Worm (Caenorhabditis elegans) whole organism, L1 larva: Measurements from ENCODE around the gene C16A3.6.

Experiments used
- C04F5.9 ChIP-seq: sonication (generic microtip); optimal IDR thresholded peaks from 2 replicates; lab custom pipeline; 2016; ENCODE audit warnings: missing genetic modification characterization, missing compliant biosample characterization
- C16A3.4 ChIP-seq: fragments of 150-350 bp; optimal IDR thresholded peaks from 2 replicates; lab custom pipeline; 2014; ENCODE audit warnings: missing biosample characterization, missing genetic modification characterization
- C34B4.2 ChIP-seq: sonication (generic microtip); optimal IDR thresholded peaks from 2 replicates; lab custom pipeline; 2017; ENCODE audit warnings: mild to moderate bottlenecking, missing genetic modification characterization, missing compliant biosample characterization
- F16B12.6 ChIP-seq: fragments of 150-350 bp; optimal IDR thresholded peaks from 2 replicates; lab custom pipeline; 2014; ENCODE audit warnings: missing biosample characterization, missing genetic modification characterization
- Y116A8C.19 ChIP-seq: sonication (generic microtip); optimal IDR thresholded peaks from 2 replicates; lab custom pipeline; 2016; ENCODE audit warnings: missing compliant biosample characterization, missing genetic modification characterization, borderline replicate concordance
- aha-1 ChIP-seq: fragments of 150-350 bp; optimal IDR thresholded peaks from 2 replicates; lab custom pipeline; 2014; ENCODE audit warnings: missing biosample characterization, missing genetic modification characterization
- alr-1 ChIP-seq: fragments of 200-800 bp; sonication (Bioruptor generic); optimal IDR thresholded peaks from 2 replicates; lab custom pipeline; 2018; ENCODE audit warnings: borderline replicate concordance, mild to moderate bottlenecking, missing genetic modification characterization, missing compliant biosample characterization
- aly-2 ChIP-seq: fragments of 150-350 bp; optimal IDR thresholded peaks from 2 replicates; lab custom pipeline; 2014; ENCODE audit warnings: missing biosample characterization, missing genetic modification characterization
- ama-1 ChIP-seq: fragments of 150-350 bp; optimal IDR thresholded peaks from 2 replicates; lab custom pipeline; 2014
- blmp-1 ChIP-seq: fragments of 150-350 bp; optimal IDR thresholded peaks from 2 replicates; lab custom pipeline; 2014; ENCODE audit warnings: missing biosample characterization, missing genetic modification characterization
- ceh-8 ChIP-seq: fragments of 200-800 bp; sonication (Bioruptor generic); optimal IDR thresholded peaks from 2 replicates; lab custom pipeline; 2018; ENCODE audit warnings: mild to moderate bottlenecking, missing genetic modification characterization, moderate library complexity, missing compliant biosample characterization
- ceh-82 ChIP-seq, 3 experiments: fragments of 150-350 bp in 1 of 3; sonication (generic microtip) in 2 of 3; optimal IDR thresholded peaks; 2 replicates each; lab custom pipeline; 2014 to 2017; ENCODE audit warnings: missing biosample characterization in 3 of 3, missing genetic modification characterization in 3 of 3
- ceh-88 ChIP-seq: fragments of 200-800 bp; sonication (Bioruptor generic); IDR thresholded peaks from 2 replicates; pipeline ENCODE4 v1.3.6; 2022; ENCODE audit warnings: missing genetic modification characterization, missing compliant biosample characterization
- efl-3 ChIP-seq: fragments of 200-800 bp; sonication (Bioruptor generic); optimal IDR thresholded peaks from 2 replicates; lab custom pipeline; 2018; ENCODE audit warnings: mild to moderate bottlenecking, missing genetic modification characterization, missing compliant biosample characterization
- elt-2 ChIP-seq: sonication (generic microtip); optimal IDR thresholded peaks from 2 replicates; lab custom pipeline; 2016; ENCODE audit warnings: missing genetic modification characterization, mild to moderate bottlenecking, inconsistent platforms, missing compliant biosample characterization, missing genetic modification reagents
- elt-3 ChIP-seq, 6 experiments: fragments of 150-350 bp in 1 of 6; sonication (generic microtip); optimal IDR thresholded peaks; 2 replicates each; lab custom pipeline; 2017 to 2018; ENCODE audit warnings: missing biosample characterization in 6 of 6, missing genetic modification characterization in 6 of 6, inconsistent platforms in 1 of 6
- ets-5 ChIP-seq: fragments of 200-800 bp; sonication (Bioruptor generic); IDR thresholded peaks from 2 replicates; pipeline ENCODE4 v1.3.6; 2022; ENCODE audit warnings: missing genetic modification characterization, missing compliant biosample characterization
- fkh-8 ChIP-seq: sonication (generic microtip); optimal IDR thresholded peaks from 2 replicates; lab custom pipeline; 2016; ENCODE audit warnings: mild to moderate bottlenecking, missing genetic modification characterization, missing compliant biosample characterization
- fos-1 ChIP-seq: fragments of 150-350 bp; optimal IDR thresholded peaks from 2 replicates; lab custom pipeline; 2014; ENCODE audit warnings: missing biosample characterization, missing genetic modification characterization
- hlh-17 ChIP-seq: fragments of 200-800 bp; sonication (Bioruptor generic); optimal IDR thresholded peaks from 2 replicates; lab custom pipeline; 2018; ENCODE audit warnings: missing genetic modification characterization, mild to moderate bottlenecking, missing compliant biosample characterization, moderate library complexity, borderline replicate concordance
- hlh-4 ChIP-seq: sonication (generic microtip); optimal IDR thresholded peaks from 2 replicates; lab custom pipeline; 2016; ENCODE audit warnings: mild to moderate bottlenecking, missing genetic modification characterization, missing compliant biosample characterization
- irx-1 ChIP-seq: sonication (generic microtip); optimal IDR thresholded peaks from 2 replicates; lab custom pipeline; 2016; ENCODE audit warnings: missing genetic modification characterization, missing compliant biosample characterization
- isw-1 ChIP-seq: fragments of 200-800 bp; sonication (Bioruptor generic); IDR thresholded peaks from 2 replicates; pipeline ENCODE4 v1.3.6; 2022; ENCODE audit warnings: missing genetic modification characterization, missing compliant biosample characterization
- lin-13 ChIP-seq: fragments of 150-350 bp; optimal IDR thresholded peaks from 2 replicates; lab custom pipeline; 2014; ENCODE audit warnings: missing biosample characterization, missing genetic modification reagents, missing genetic modification characterization
- lin-14 ChIP-seq: fragments of 200-800 bp; sonication (Bioruptor generic); optimal IDR thresholded peaks from 2 replicates; lab custom pipeline; 2018; ENCODE audit warnings: mild to moderate bottlenecking, missing genetic modification characterization, moderate library complexity, missing compliant biosample characterization
- lin-15B ChIP-seq: fragments of 150-350 bp; sonication (generic microtip); optimal IDR thresholded peaks from 3 replicates; lab custom pipeline; 2014; ENCODE audit warnings: missing biosample characterization, missing genetic modification characterization
- lin-35 ChIP-seq, 2 experiments: fragments of 150-350 bp; optimal IDR thresholded peaks; 2 replicates each; lab custom pipeline; 2014; ENCODE audit warnings: missing biosample characterization in 2 of 2, missing genetic modification characterization in 2 of 2, missing genetic modification reagents in 2 of 2
- lin-39 ChIP-seq: fragments of 150-350 bp; optimal IDR thresholded peaks from 2 replicates; lab custom pipeline; 2014; ENCODE audit warnings: missing biosample characterization, missing genetic modification reagents, missing genetic modification characterization
- lsy-2 ChIP-seq, 2 experiments: fragments of 150-350 bp; optimal IDR thresholded peaks; 2 replicates each; lab custom pipeline; 2014; ENCODE audit warnings: missing biosample characterization in 2 of 2, missing genetic modification characterization in 2 of 2
- mdl-1 ChIP-seq, 2 experiments: fragments of 150-350 bp; optimal IDR thresholded peaks; 2 replicates each; lab custom pipeline; 2014 to 2017; ENCODE audit warnings: missing biosample characterization in 2 of 2, missing genetic modification characterization in 2 of 2, inconsistent platforms in 1 of 2
- mep-1 ChIP-seq: fragments of 150-350 bp; optimal IDR thresholded peaks from 2 replicates; lab custom pipeline; 2014; ENCODE audit warnings: missing biosample characterization, missing genetic modification characterization
- nhr-11 ChIP-seq: fragments of 150-350 bp; optimal IDR thresholded peaks from 2 replicates; lab custom pipeline; 2014; ENCODE audit warnings: missing biosample characterization, missing genetic modification characterization
- nhr-12 ChIP-seq: sonication (generic microtip); optimal IDR thresholded peaks from 2 replicates; lab custom pipeline; 2017; ENCODE audit warnings: missing biosample characterization, missing genetic modification characterization
- nhr-20 ChIP-seq: sonication (generic microtip); optimal IDR thresholded peaks from 2 replicates; lab custom pipeline; 2016; ENCODE audit warnings: mild to moderate bottlenecking, missing genetic modification characterization, missing compliant biosample characterization
- nhr-28 ChIP-seq: fragments of 150-350 bp; optimal IDR thresholded peaks from 2 replicates; lab custom pipeline; 2014; ENCODE audit warnings: missing biosample characterization, missing genetic modification characterization
- nhr-47 ChIP-seq: sonication (generic microtip); optimal IDR thresholded peaks from 2 replicates; lab custom pipeline; 2016; ENCODE audit warnings: mild to moderate bottlenecking, missing genetic modification characterization, moderate library complexity, missing compliant biosample characterization
- nhr-84 ChIP-seq: sonication (generic microtip); optimal IDR thresholded peaks from 2 replicates; lab custom pipeline; 2017; ENCODE audit warnings: missing biosample characterization, missing genetic modification characterization
- nhr-85 ChIP-seq: sonication (generic microtip); peaks from one replicate; lab custom pipeline; 2016; ENCODE audit warnings: missing genetic modification characterization, inconsistent platforms, missing compliant biosample characterization
- nhr-90 ChIP-seq: sonication (generic microtip); optimal IDR thresholded peaks from 2 replicates; lab custom pipeline; 2016; ENCODE audit warnings: mild to moderate bottlenecking, missing genetic modification characterization, missing compliant biosample characterization; ENCODE audit not compliant: poor library complexity
- pag-3 ChIP-seq: sonication (generic microtip); optimal IDR thresholded peaks from 2 replicates; lab custom pipeline; 2017; ENCODE audit warnings: missing genetic modification characterization, mild to moderate bottlenecking, missing compliant biosample characterization, antibody characterized with exemption, borderline replicate concordance; ENCODE audit not compliant: insufficient read depth
- pqm-1 ChIP-seq: sonication (generic microtip); optimal IDR thresholded peaks from 3 replicates; lab custom pipeline; 2017; ENCODE audit warnings: missing biosample characterization, missing genetic modification characterization
- skn-1 ChIP-seq: fragments of 150-350 bp; optimal IDR thresholded peaks from 2 replicates; lab custom pipeline; 2014; ENCODE audit warnings: missing biosample characterization, missing genetic modification characterization
- snpc-4 ChIP-seq: fragments of 150-350 bp; optimal IDR thresholded peaks from 2 replicates; lab custom pipeline; 2014; ENCODE audit warnings: missing biosample characterization, missing genetic modification characterization
- sox-4 ChIP-seq: sonication (generic microtip); optimal IDR thresholded peaks from 2 replicates; lab custom pipeline; 2016; ENCODE audit warnings: missing genetic modification characterization, missing compliant biosample characterization
- tbx-2 ChIP-seq: sonication (generic microtip); optimal IDR thresholded peaks from 2 replicates; lab custom pipeline; 2016; ENCODE audit warnings: missing genetic modification characterization, missing compliant biosample characterization
- tlp-1 ChIP-seq: fragments of 150-350 bp; optimal IDR thresholded peaks from 2 replicates; lab custom pipeline; 2014; ENCODE audit warnings: missing biosample characterization, missing genetic modification characterization
- unc-30 ChIP-seq: sonication (generic microtip); optimal IDR thresholded peaks from 2 replicates; lab custom pipeline; 2017; ENCODE audit warnings: missing biosample characterization, missing genetic modification characterization
- unc-62 ChIP-seq: fragments of 150-350 bp; optimal IDR thresholded peaks from 2 replicates; lab custom pipeline; 2014; ENCODE audit warnings: missing biosample characterization, missing genetic modification reagents, missing genetic modification characterization
- unc-98 ChIP-seq: fragments of 200-800 bp; sonication (Bioruptor generic); IDR thresholded peaks from 2 replicates; pipeline ENCODE4 v1.3.6; 2022; ENCODE audit warnings: missing genetic modification characterization, missing compliant biosample characterization
- vab-15 ChIP-seq: sonication (generic microtip); optimal IDR thresholded peaks from 2 replicates; lab custom pipeline; 2017; ENCODE audit warnings: missing genotype, mild to moderate bottlenecking, missing genetic modification characterization, missing compliant biosample characterization
- xbp-1 ChIP-seq: sonication (generic microtip); optimal IDR thresholded peaks from 2 replicates; lab custom pipeline; 2016; ENCODE audit warnings: missing genetic modification characterization, missing compliant biosample characterization
- zip-4 ChIP-seq: fragments of 200-800 bp; sonication (Bioruptor generic); optimal IDR thresholded peaks from 2 replicates; lab custom pipeline; 2018; ENCODE audit warnings: mild to moderate bottlenecking, missing genetic modification characterization, moderate library complexity, missing compliant biosample characterization
- ztf-11 ChIP-seq, 2 experiments: sonication (generic microtip); optimal IDR thresholded peaks; 2 replicates each; lab custom pipeline; 2016 to 2017; ENCODE audit warnings: missing genetic modification characterization in 2 of 2, missing biosample characterization in 1 of 2, missing compliant biosample characterization in 1 of 2

C16A3.6 gene

DNA sequence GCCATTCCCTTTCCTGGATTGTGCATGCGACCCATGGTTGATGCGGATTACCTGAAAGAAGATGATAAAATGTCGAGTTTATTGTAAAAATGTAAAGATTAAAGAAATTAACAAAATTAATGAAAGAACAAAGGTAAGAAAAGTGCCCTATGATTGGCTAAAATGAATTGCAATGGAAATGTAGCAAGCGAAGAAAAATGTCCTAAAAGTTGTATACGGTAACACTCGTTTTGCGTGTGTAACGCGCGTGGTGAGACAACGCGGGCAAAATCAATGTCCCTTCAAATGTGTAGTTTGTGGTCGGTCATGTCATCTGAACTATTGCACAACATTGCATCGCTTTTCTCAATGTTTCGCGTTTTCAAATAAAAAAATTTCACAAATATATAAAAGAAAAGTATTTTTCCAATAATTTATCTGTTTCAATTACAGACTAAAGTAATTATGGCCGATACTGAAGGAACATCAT, 4.0 kb upstream of the C16A3.6 start, which contains the start of the genes rps-13 and nfx-1 (continued):
- peak; percentile 81 for TF ChIP-seq nhr-47 (tag; lab: Kevin White, UChicago)
- peak; percentile 85 to 91 for TF ChIP-seq lin-35 (GFP tag; optimal IDR thresholded peaks at IDR 0.05; lab: Kevin White, UChicago)
- peak; percentile 70 for TF ChIP-seq tbx-2 (tag; lab: Kevin White, UChicago)
- peak; percentile 66 for TF ChIP-seq nhr-90
- TF ChIP-seq nhr-85 = peak; percentile 89
- TF ChIP-seq aha-1 (tag; lab: Kevin White, UChicago) = no peak
- peak; percentile 66 for TF ChIP-seq snpc-4 (tag; lab: Kevin White, UChicago)
- no peak for TF ChIP-seq sox-4 (tag; lab: Kevin White, UChicago)
- peak; percentile 78 for TF ChIP-seq mep-1 (tag; lab: Kevin White, UChicago)
- no peak for TF ChIP-seq ets-5 (GFP tag; lab: Robert Waterston, UW)
- no peak for TF ChIP-seq nhr-12 (tag; lab: Kevin White, UChicago)
- peak; percentile 86 for TF ChIP-seq lin-13
- TF ChIP-seq unc-30 (tag; lab: Kevin White, UChicago) = no peak
- peak; percentile 13 for TF ChIP-seq C04F5.9 (tag; lab: Kevin White, UChicago)
- no peak for TF ChIP-seq elt-2 (tag; lab: Kevin White, UChicago)
- peak; percentile 62 for TF ChIP-seq fkh-8
- peak; percentile 86 for TF ChIP-seq nhr-20 (tag; lab: Kevin White, UChicago)
- TF ChIP-seq vab-15 (tag; lab: Kevin White, UChicago) = no peak
- peak in 2 of 6 experiments; percentile 43 to 63 for TF ChIP-seq elt-3 (tag; optimal IDR thresholded peaks at IDR 0.05; lab: Kevin White, UChicago)
- no peak for TF ChIP-seq C16A3.4
- peak; percentile 98 to 99 for TF ChIP-seq lsy-2 (tag; optimal IDR thresholded peaks at IDR 0.05; lab: Kevin White, UChicago)
- peak; percentile 63 for TF ChIP-seq blmp-1
- TF ChIP-seq lin-14 (GFP tag; lab: Kevin White, UChicago) = peak; percentile 75
- no peak for TF ChIP-seq nhr-28
- TF ChIP-seq unc-62 (GFP tag; lab: Kevin White, UChicago) = no peak
- TF ChIP-seq nhr-11 (tag; lab: Kevin White, UChicago) = peak; percentile 53
- TF ChIP-seq ztf-11 (tag; optimal IDR thresholded peaks at IDR 0.05; lab: Kevin White, UChicago) = no peak
- peak; percentile 55 for TF ChIP-seq lin-15B (tag; lab: Kevin White, UChicago)
- TF ChIP-seq aly-2 (tag; lab: Kevin White, UChicago) = no peak
- TF ChIP-seq fos-1 (tag; lab: Kevin White, UChicago) = peak; percentile 80
- TF ChIP-seq xbp-1 = peak; percentile 71
- TF ChIP-seq isw-1 = peak; percentile 83
- no peak for TF ChIP-seq pag-3 (tag; lab: Kevin White, UChicago)
- TF ChIP-seq skn-1 (tag; lab: Kevin White, UChicago) = peak; percentile 92
- no peak for TF ChIP-seq zip-4 (GFP tag; lab: Kevin White, UChicago)
- peak; percentile 58 for TF ChIP-seq irx-1 (tag; lab: Kevin White, UChicago)
- no peak for TF ChIP-seq ceh-8 (GFP tag; lab: Kevin White, UChicago)
- TF ChIP-seq Y116A8C.19 = no peak
- no peak for TF ChIP-seq hlh-17 (GFP tag; lab: Kevin White, UChicago)
- no peak for TF ChIP-seq unc-98
- TF ChIP-seq C34B4.2 = no peak
- TF ChIP-seq ama-1 = peak; percentile 46
- no peak; the same call in 1 of the 2 replicates for TF ChIP-seq ceh-88 (GFP tag; lab: Robert Waterston, UW)
- no peak for TF ChIP-seq alr-1 (tag; lab: Kevin White, UChicago)
- no peak for TF ChIP-seq hlh-4 (tag; lab: Kevin White, UChicago)
- no peak for TF ChIP-seq nhr-84 (tag; lab: Kevin White, UChicago)
- TF ChIP-seq lin-39 (tag; lab: Kevin White, UChicago) = no peak
- TF ChIP-seq F16B12.6 (tag; lab: Kevin White, UChicago) = peak; percentile 76
- peak; percentile 66 to 90 (median 79) for TF ChIP-seq ceh-82 (tag; optimal IDR thresholded peaks at IDR 0.05; lab: Kevin White, UChicago)
- peak; percentile 6 for TF ChIP-seq pqm-1
- no peak for TF ChIP-seq tlp-1 (tag; lab: Kevin White, UChicago)
- peak in 1 of 2 experiments; percentile 85 for TF ChIP-seq mdl-1 (tag; optimal IDR thresholded peaks at IDR 0.05; lab: Kevin White, UChicago)
- TF ChIP-seq efl-3 (GFP tag; lab: Kevin White, UChicago) = no peak
